Worm (Caenorhabditis elegans): Measurements from ENCODE around the gene dnj-9.

- no peak for TF ChIP-seq nhr-10 (tag; optimal IDR thresholded peaks at IDR 0.05)
- no peak for TF ChIP-seq arid-1 (GFP tag; conservative IDR thresholded peaks at IDR 0.05)
- no peak for TF ChIP-seq aly-2 (tag; optimal IDR thresholded peaks at IDR 0.05)
- TF ChIP-seq unc-62 (GFP tag; optimal IDR thresholded peaks at IDR 0.05 in 1 of 2), result peak in 1 of 2 experiments; percentile 81
- TF ChIP-seq unc-62 (tag; optimal IDR thresholded peaks at IDR 0.05), result no peak
- TF ChIP-seq jun-1 (tag; optimal IDR thresholded peaks at IDR 0.05), result no peak
- TF ChIP-seq daf-19 (GFP tag; conservative IDR thresholded peaks at IDR 0.05), result no peak
- no peak for TF ChIP-seq skn-1 (tag; optimal IDR thresholded peaks at IDR 0.05)
- TF ChIP-seq lin-1 (GFP tag; IDR thresholded peaks at IDR 0.05), result no peak
- no peak for TF ChIP-seq F49E8.2 (tag; optimal IDR thresholded peaks at IDR 0.05; ENCODE audit: borderline replicate concordance)
- no peak for TF ChIP-seq mep-1 (tag; optimal IDR thresholded peaks at IDR 0.05)
- no peak for TF ChIP-seq lin-15B (tag; optimal IDR thresholded peaks at IDR 0.05)
Measured at ce11 chrII:4806261-4806660, 45.6 kb upstream of the dnj-9 start.
